Worm (Caenorhabditis elegans): ENCODE measurements around the gene rcan-1.

Gene rcan-1

ce11 chrIII:5693736-5694135 is 9.8 kb upstream of the rcan-1 start, which contains the start of gene B0336.13:
B0336.13 (plus strand) TSS chrIII:5694036.
- no peak for TF ChIP-seq zag-1 (tag; optimal IDR thresholded peaks at IDR 0.05)
- no peak for TF ChIP-seq fos-1 (tag; optimal IDR thresholded peaks at IDR 0.05)
- no peak for TF ChIP-seq nhr-6 (tag; optimal IDR thresholded peaks at IDR 0.05)
- TF ChIP-seq mdl-1 (tag; optimal IDR thresholded peaks at IDR 0.05): no peak
- no peak for TF ChIP-seq lin-11 (tag; optimal IDR thresholded peaks at IDR 0.05)
- TF ChIP-seq blmp-1 (tag; optimal IDR thresholded peaks at IDR 0.05; ENCODE audit: insufficient read depth): no peak
- TF ChIP-seq peb-1 (tag; optimal IDR thresholded peaks at IDR 0.05): no peak
- no peak for TF ChIP-seq nhr-129 (tag; optimal IDR thresholded peaks at IDR 0.05)
- no peak for TF ChIP-seq snpc-4 (tag; optimal IDR thresholded peaks at IDR 0.05)
- TF ChIP-seq crh-2 (tag; optimal IDR thresholded peaks at IDR 0.05): no peak
- TF ChIP-seq sma-3 (GFP tag; optimal IDR thresholded peaks at IDR 0.05): no peak
- TF ChIP-seq aly-2 (tag; optimal IDR thresholded peaks at IDR 0.05): no peak

DNA sequence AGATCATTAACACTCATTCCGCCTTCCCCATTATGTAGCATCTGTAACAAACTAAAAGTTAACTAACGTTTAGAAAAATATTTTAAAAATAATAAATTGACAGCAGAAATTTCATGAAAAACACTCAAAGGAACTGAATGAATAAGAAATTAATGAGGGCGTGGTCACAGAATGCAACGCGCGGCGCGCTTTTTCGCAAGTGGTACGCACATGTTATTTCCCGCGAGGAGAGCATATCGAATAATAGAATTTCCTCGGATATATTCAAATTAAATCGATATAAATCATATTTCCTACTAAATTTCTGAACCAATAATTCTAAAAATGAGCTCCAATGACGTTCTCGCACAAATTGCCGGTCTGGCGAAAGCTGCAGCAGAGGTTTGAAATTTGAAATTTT is 8.8 kb upstream of the rcan-1 start, which contains the start of the genes abi-1 and arle-14:
Gene abi-1, minus strand, starts transcription at position 51 of the 400 bp plus-strand sequence.
Gene arle-14, plus strand, starts transcription at position 217 of the 400 bp plus-strand sequence.
- peak; percentile 27 for TF ChIP-seq C34F6.9 (tag; optimal IDR thresholded peaks at IDR 0.05)
- TF ChIP-seq ztf-4 (tag; optimal IDR thresholded peaks at IDR 0.05): no peak
- peak in 1 of 2 experiments; percentile 30 for TF ChIP-seq lsy-2 (tag; optimal IDR thresholded peaks at IDR 0.05)
- TF ChIP-seq blmp-1 (tag; optimal IDR thresholded peaks at IDR 0.05; ENCODE audit: insufficient read depth): no peak
- no peak for TF ChIP-seq lin-39 (tag; optimal IDR thresholded peaks at IDR 0.05)
- peak; percentile 6 for TF ChIP-seq nhr-129 (tag; optimal IDR thresholded peaks at IDR 0.05)
- peak; percentile 14 for TF ChIP-seq lin-11 (tag; optimal IDR thresholded peaks at IDR 0.05)
- peak; percentile 59 for TF ChIP-seq unc-55 (GFP tag; optimal IDR thresholded peaks at IDR 0.05)
- no peak for TF ChIP-seq mab-5 (tag; optimal IDR thresholded peaks at IDR 0.05)
- TF ChIP-seq elt-3 (tag; optimal IDR thresholded peaks at IDR 0.05): no peak

ce11 chrIII:5691826-5692225 is 7.9 kb upstream of the rcan-1 start:
- TF ChIP-seq elt-1 (tag; optimal IDR thresholded peaks at IDR 0.05) (no peak), lin-11 (tag; optimal IDR thresholded peaks at IDR 0.05) (no peak), nhr-237 (tag; optimal IDR thresholded peaks at IDR 0.05) (no peak), ama-1 (optimal IDR thresholded peaks at IDR 0.05) (no peak), peb-1 (tag; optimal IDR thresholded peaks at IDR 0.05) (no peak), sma-9 (GFP tag; optimal IDR thresholded peaks at IDR 0.05) (no peak), sma-9 (tag; optimal IDR thresholded peaks at IDR 0.05) (no peak), R02D3.7 (tag; optimal IDR thresholded peaks at IDR 0.05) (no peak)

ce11 chrIII:5688246-5688645 is 4.3 kb upstream of the rcan-1 start:
- TF ChIP-seq nhr-10 (tag; optimal IDR thresholded peaks at IDR 0.05): no peak
- TF ChIP-seq nhr-6 (tag; optimal IDR thresholded peaks at IDR 0.05): no peak
- no peak for TF ChIP-seq dmd-4 (tag; optimal IDR thresholded peaks at IDR 0.05)
- no peak for TF ChIP-seq gmeb-1 (tag; optimal IDR thresholded peaks at IDR 0.05)
- TF ChIP-seq nhr-129 (tag; optimal IDR thresholded peaks at IDR 0.05): peak; percentile 77
- TF ChIP-seq lin-11 (tag; optimal IDR thresholded peaks at IDR 0.05): no peak
- peak; percentile 10 for TF ChIP-seq lin-13 (GFP tag; optimal IDR thresholded peaks at IDR 0.05)
- TF ChIP-seq Y55F3AM.14 (GFP tag; optimal IDR thresholded peaks at IDR 0.05): no peak
- TF ChIP-seq ama-1 (optimal IDR thresholded peaks at IDR 0.05): peak; percentile 48
- peak in 1 of 2 experiments; percentile 48 for TF ChIP-seq lsy-2 (tag; optimal IDR thresholded peaks at IDR 0.05)
- TF ChIP-seq sma-9 (GFP tag; optimal IDR thresholded peaks at IDR 0.05): peak; percentile 63
- no peak for TF ChIP-seq sma-9 (tag; optimal IDR thresholded peaks at IDR 0.05)
- no peak for TF ChIP-seq peb-1 (tag; optimal IDR thresholded peaks at IDR 0.05)
- peak; percentile 48 for TF ChIP-seq fos-1 (tag; optimal IDR thresholded peaks at IDR 0.05)
- no peak for TF ChIP-seq nhr-23 (tag; optimal IDR thresholded peaks at IDR 0.05)
- peak; percentile 69 for TF ChIP-seq crh-2 (tag; optimal IDR thresholded peaks at IDR 0.05)
- TF ChIP-seq lin-39 (tag; optimal IDR thresholded peaks at IDR 0.05): no peak
- TF ChIP-seq unc-39 (tag; optimal IDR thresholded peaks at IDR 0.05): no peak
- TF ChIP-seq F13H6.1 (tag; optimal IDR thresholded peaks at IDR 0.05): peak; percentile 78
- TF ChIP-seq sem-4 (tag; optimal IDR thresholded peaks at IDR 0.05): peak; percentile 24
- TF ChIP-seq ceh-82 (tag; optimal IDR thresholded peaks at IDR 0.05): no peak
- no peak for TF ChIP-seq ztf-4 (tag; optimal IDR thresholded peaks at IDR 0.05)
- TF ChIP-seq C34F6.9 (tag; optimal IDR thresholded peaks at IDR 0.05): peak; percentile 69
- TF ChIP-seq nhr-12 (tag; optimal IDR thresholded peaks at IDR 0.05): no peak
- TF ChIP-seq nhr-21 (tag; optimal IDR thresholded peaks at IDR 0.05): no peak
- peak; percentile 67 for TF ChIP-seq unc-55 (GFP tag; optimal IDR thresholded peaks at IDR 0.05)
- TF ChIP-seq nhr-77 (tag; optimal IDR thresholded peaks at IDR 0.05): no peak
- TF ChIP-seq elt-3 (tag; optimal IDR thresholded peaks at IDR 0.05): no peak
- peak; percentile 22 for TF ChIP-seq snpc-4 (tag; optimal IDR thresholded peaks at IDR 0.05)

All from whole organism, L2 larva.